Worm (Caenorhabditis elegans): Measurements from ENCODE around the gene Y37E11AL.1.
A peak's percentile ranks its signal among the peaks of the same experiment; 100 is the strongest.

Gene Y37E11AL.1

DNA sequence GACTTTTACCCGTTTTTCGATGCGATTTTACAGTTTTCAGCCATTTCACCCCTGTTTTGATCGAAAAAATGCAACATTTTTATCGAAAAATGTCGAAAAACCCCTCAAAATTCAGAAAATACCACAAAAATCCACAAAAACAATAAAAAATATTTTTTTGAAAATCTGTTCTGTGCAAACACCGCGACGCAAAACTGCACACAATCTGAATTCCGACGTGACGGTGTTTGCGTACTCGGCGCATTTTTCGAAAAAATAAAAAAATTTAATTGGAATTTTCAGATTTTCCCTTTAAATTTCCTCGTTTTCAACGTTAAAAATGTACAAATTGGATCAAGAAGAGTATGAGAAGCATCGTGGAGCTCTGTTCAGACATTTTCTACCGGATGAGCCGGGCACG is 16.5 kb downstream of the Y37E11AL.1 start, which contains the start of gene smgl-2:
smgl-2 (plus strand) TSS at position 320 of the 400 bp plus-strand sequence.
- TF ChIP-seq zip-5 (tag; optimal IDR thresholded peaks at IDR 0.05) (no peak), lin-11 (tag; optimal IDR thresholded peaks at IDR 0.05) (no peak), unc-42 (tag; optimal IDR thresholded peaks at IDR 0.05) (peak; percentile 7), nhr-232 (tag; optimal IDR thresholded peaks at IDR 0.05) (no peak), unc-55 (GFP tag; optimal IDR thresholded peaks at IDR 0.05) (peak; percentile 62), nfya-1 (tag; optimal IDR thresholded peaks at IDR 0.05) (peak; percentile 68)

DNA sequence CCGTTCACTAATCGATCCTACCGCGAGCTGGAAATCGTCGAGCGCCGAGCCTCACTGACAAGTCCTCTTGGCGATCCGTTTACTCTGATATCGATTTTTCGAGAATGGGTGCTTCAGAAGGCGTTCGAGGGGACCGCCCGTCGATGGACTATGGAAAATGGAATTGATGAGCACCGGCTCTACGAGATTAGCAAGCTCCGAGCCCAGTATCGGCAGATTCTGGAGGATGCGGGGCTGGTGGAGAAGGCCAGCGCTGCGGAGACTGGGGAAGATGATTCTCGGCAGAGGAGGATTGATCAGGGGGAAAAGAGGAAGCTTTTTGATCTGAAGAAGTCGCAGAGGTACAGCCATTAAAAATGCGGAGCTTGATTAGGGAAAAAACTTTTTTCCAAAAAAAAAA is 22.1 kb downstream of the Y37E11AL.1 start:
- no peak for TF ChIP-seq ceh-48 (tag; optimal IDR thresholded peaks at IDR 0.05)
- peak; percentile 67 for TF ChIP-seq elt-4 (tag; optimal IDR thresholded peaks at IDR 0.05)

DNA sequence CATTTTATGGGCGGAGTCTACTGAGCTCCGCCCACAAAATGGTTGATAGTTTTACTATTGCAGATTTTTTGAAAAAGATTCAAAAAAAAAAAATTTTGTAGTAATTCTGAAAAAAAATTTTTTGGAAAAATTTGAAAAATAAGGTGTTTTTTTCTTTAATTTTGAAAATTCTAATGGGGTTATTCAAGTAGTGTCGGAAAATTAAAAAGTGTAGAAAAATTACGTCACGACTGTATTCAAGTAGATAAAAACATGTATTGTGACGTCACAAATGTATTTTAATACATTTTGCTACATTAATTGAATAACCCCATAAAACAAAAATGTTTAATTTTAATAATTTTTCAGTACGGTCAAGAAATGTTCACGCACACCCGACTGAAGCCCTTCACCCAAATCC is 24.0 kb downstream of the Y37E11AL.1 start:
- TF ChIP-seq pax-1 (tag; optimal IDR thresholded peaks at IDR 0.05) (no peak), ttx-3 (tag; optimal IDR thresholded peaks at IDR 0.05) (no peak), hlh-30 (tag; optimal IDR thresholded peaks at IDR 0.05; ENCODE audit: insufficient read depth) (no peak), ztf-16 (tag; optimal IDR thresholded peaks at IDR 0.05) (no peak), hlh-8 (tag; optimal IDR thresholded peaks at IDR 0.05) (no peak), ceh-19 (GFP tag; optimal IDR thresholded peaks at IDR 0.05) (no peak), unc-86 (tag; optimal IDR thresholded peaks at IDR 0.05) (no peak), nhr-232 (tag; optimal IDR thresholded peaks at IDR 0.05) (no peak), lin-11 (tag; optimal IDR thresholded peaks at IDR 0.05) (no peak), zip-5 (tag; optimal IDR thresholded peaks at IDR 0.05) (no peak), ceh-22 (tag; optimal IDR thresholded peaks at IDR 0.05) (no peak), hlh-15 (tag; optimal IDR thresholded peaks at IDR 0.05) (no peak), fkh-6 (tag; optimal IDR thresholded peaks at IDR 0.05) (no peak), ceh-2 (tag; optimal IDR thresholded peaks at IDR 0.05) (no peak), T23F11.4 (GFP tag; optimal IDR thresholded peaks at IDR 0.05) (no peak), sox-2 (GFP tag; IDR thresholded peaks at IDR 0.05) (no peak)

DNA sequence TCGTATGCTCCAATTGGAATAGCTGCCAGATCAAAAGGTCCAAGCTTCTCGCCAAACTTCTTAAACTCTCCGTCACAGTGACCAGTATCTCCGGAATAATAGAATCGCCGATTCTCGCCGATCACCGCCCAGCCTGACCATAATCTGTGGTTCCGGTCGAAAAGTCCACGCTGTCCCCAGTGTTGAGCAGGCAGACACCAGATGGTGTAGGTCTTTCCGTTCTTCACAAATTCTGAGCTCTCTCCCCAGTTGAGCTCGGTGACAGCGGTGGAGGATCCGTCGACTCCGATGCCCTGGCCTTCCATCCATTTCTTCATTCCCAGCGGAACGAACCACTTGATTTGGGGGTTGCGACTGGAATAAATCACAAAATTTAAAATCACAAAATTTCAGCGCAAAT is 26.9 kb downstream of the Y37E11AL.1 start:
- TF ChIP-seq mec-3 (tag; optimal IDR thresholded peaks at IDR 0.05; ENCODE audit: borderline replicate concordance) (no peak), hlh-13 (GFP tag; optimal IDR thresholded peaks at IDR 0.05) (no peak), hlh-6 (tag; optimal IDR thresholded peaks at IDR 0.05) (no peak), odd-2 (tag; optimal IDR thresholded peaks at IDR 0.05) (no peak), ceh-30 (tag; optimal IDR thresholded peaks at IDR 0.05) (no peak), pros-1 (tag; optimal IDR thresholded peaks at IDR 0.05) (no peak), fkh-10 (GFP tag; optimal IDR thresholded peaks at IDR 0.05) (no peak), npax-4 (tag; optimal IDR thresholded peaks at IDR 0.05) (no peak), ceh-9 (tag; optimal IDR thresholded peaks at IDR 0.05) (no peak), ceh-34 (tag; optimal IDR thresholded peaks at IDR 0.05) (no peak), T23F11.4 (GFP tag; optimal IDR thresholded peaks at IDR 0.05) (no peak), ztf-16 (tag; optimal IDR thresholded peaks at IDR 0.05) (no peak), unc-3 (GFP tag; conservative IDR thresholded peaks at IDR 0.05) (no peak), unc-3 (tag; optimal IDR thresholded peaks at IDR 0.05) (no peak), ama-1 (optimal IDR thresholded peaks at IDR 0.05) (no peak), hlh-8 (tag; optimal IDR thresholded peaks at IDR 0.05) (no peak), ceh-48 (tag; optimal IDR thresholded peaks at IDR 0.05) (no peak)

DNA sequence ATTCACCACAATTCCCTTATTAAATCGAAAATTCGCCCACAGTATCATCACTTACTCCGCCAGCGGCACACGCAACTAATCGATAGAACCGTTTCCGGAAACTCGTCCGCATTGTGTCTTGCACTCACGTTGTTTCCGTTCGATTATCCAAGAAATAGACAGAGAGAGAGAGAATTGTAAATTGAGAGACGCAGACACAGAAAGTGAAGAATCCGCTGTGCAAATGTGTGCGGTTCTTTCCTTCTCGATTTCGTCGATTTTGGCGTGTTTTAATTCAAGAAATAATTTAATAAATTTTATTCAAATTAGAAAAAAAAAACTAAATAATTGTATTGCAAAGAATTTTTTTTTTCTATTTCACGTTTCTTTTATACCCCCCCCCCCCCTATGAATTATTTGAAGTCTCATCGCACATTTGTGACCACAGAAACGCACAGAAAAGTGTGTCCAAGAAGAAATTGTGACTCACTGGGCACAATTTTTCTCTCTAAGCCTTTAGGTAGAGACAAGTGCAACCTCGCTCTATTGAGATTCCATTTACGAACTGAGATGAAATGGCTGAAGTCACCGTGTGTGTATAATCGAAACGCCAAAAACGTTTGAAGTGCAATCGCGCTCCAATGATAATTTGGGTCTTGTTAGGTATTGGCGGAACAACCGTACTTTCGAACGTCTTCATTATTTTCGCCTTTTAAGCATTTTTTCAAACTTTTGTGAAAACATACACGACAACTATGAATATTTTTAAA is 29.5 kb downstream of the Y37E11AL.1 start, which contains the start of gene nape-2:
nape-2 (minus strand) TSS at position 271 of the 749 bp plus-strand sequence.
- no peak for TF ChIP-seq nhr-11 (tag; optimal IDR thresholded peaks at IDR 0.05)
- no peak for TF ChIP-seq F13H6.1 (tag; optimal IDR thresholded peaks at IDR 0.05)
- peak; percentile 34 for TF ChIP-seq ceh-48 (tag; optimal IDR thresholded peaks at IDR 0.05)
- TF ChIP-seq pat-9 (tag; optimal IDR thresholded peaks at IDR 0.05), result no peak
- no peak for TF ChIP-seq mec-3 (tag; optimal IDR thresholded peaks at IDR 0.05; ENCODE audit: borderline replicate concordance)
- no peak for TF ChIP-seq pqm-1 (tag; optimal IDR thresholded peaks at IDR 0.05)
- peak; percentile 3 for TF ChIP-seq ceh-31 (tag; optimal IDR thresholded peaks at IDR 0.05)
- TF ChIP-seq pag-3 (tag; optimal IDR thresholded peaks at IDR 0.05; ENCODE audit: borderline replicate concordance), result no peak
- TF ChIP-seq unc-55 (GFP tag; optimal IDR thresholded peaks at IDR 0.05), result no peak
- no peak for TF ChIP-seq syd-9 (tag; optimal IDR thresholded peaks at IDR 0.05)
- no peak for TF ChIP-seq ceh-19 (GFP tag; optimal IDR thresholded peaks at IDR 0.05)
